Fruit fly (Drosophila melanogaster) whole organism, prepupa: ENCODE measurements around the gene CG17490.

Experiments
- CG10669 ChIP-seq: fragments of 200-800 bp; sonication (Bioruptor generic); optimal IDR thresholded peaks from 3 replicates; lab custom pipeline; 2018; ENCODE audit warnings: missing biosample characterization, mild to moderate bottlenecking, missing genetic modification characterization, moderate library complexity
- CG16779 ChIP-seq: fragments of 200-800 bp; sonication (Bioruptor generic); optimal IDR thresholded peaks from 3 replicates; lab custom pipeline; 2017; ENCODE audit warnings: missing biosample characterization, mild to moderate bottlenecking, missing genetic modification characterization
- Ets96B ChIP-seq: fragments of 200-800 bp; optimal IDR thresholded peaks from 2 replicates; lab custom pipeline; 2019; ENCODE audit warnings: missing biosample characterization, mild to moderate bottlenecking, missing genetic modification characterization, moderate library complexity
- Gug ChIP-seq: fragments of 200-800 bp; sonication (Bioruptor generic); IDR thresholded peaks from 2 replicates; pipeline ENCODE4 v1.3.6; 2022; ENCODE audit warnings: missing biosample characterization, missing genetic modification characterization
- fkh ChIP-seq: fragments of 200-800 bp; sonication (Bioruptor generic); optimal IDR thresholded peaks from 3 replicates; lab custom pipeline; 2017; ENCODE audit warnings: missing biosample characterization, mild to moderate bottlenecking, missing genetic modification characterization, moderate library complexity
- spab ChIP-seq: fragments of 200-800 bp; sonication (Bioruptor generic); optimal IDR thresholded peaks from 2 replicates; lab custom pipeline; 2017; ENCODE audit warnings: missing biosample characterization, mild to moderate bottlenecking, missing genetic modification characterization, missing genetic modification reagents
- ss ChIP-seq, 2 experiments: fragments of 200-800 bp; sonication (Bioruptor generic); optimal IDR thresholded peaks; 2 replicates in 1 of 2; 3 replicates in 1 of 2; lab custom pipeline; 2017 to 2018; ENCODE audit warnings: mild to moderate bottlenecking in 2 of 2, missing biosample characterization in 2 of 2, missing genetic modification characterization in 2 of 2, moderate library complexity in 1 of 2

DNA sequence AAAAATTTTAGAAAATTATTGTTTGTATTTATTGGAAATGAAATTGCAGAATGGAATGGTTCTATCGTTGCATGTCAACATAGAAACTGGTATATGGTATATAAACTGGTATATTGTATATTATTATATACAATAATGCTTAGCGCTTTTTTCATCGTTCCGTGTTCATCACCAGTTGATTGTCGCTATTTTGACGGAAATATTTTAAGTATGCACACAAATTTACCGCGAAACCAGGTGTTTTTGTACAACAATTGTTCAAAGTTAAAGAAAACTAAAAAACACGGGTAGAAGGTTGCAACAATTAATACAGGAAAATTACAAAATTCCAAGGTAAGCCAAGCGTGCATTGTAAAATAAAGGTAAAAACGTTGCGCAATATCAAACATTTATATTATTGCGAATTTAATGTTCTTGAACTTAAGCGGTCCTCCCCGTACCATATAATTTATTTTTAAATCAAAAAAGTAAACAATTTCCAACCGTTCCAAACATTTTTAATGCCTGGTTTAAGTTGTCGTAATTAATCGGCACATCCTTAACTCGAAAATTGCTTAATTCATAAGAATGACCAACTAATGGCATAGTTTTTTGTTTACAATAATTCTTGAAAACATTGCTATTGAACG lies 41.6 kb downstream of the CG17490 start, which contains the start of gene Slmap:
- no peak for TF ChIP-seq CG10669
- TF ChIP-seq fkh (GFP tag; lab: Kevin White, UChicago), result no peak
- TF ChIP-seq Gug (GFP tag; lab: Robert Waterston, UW), result no peak
- TF ChIP-seq ss (GFP tag; optimal IDR thresholded peaks at IDR 0.05; lab: Kevin White, UChicago), result no peak
- TF ChIP-seq Ets96B (tag; lab: Kevin White, UChicago), result no peak
- TF ChIP-seq spab, result no peak
- TF ChIP-seq CG16779 (tag; lab: Kevin White, UChicago), result no peak
